Fruit fly (Drosophila melanogaster): ENCODE data around the gene Adsl.

DNA sequence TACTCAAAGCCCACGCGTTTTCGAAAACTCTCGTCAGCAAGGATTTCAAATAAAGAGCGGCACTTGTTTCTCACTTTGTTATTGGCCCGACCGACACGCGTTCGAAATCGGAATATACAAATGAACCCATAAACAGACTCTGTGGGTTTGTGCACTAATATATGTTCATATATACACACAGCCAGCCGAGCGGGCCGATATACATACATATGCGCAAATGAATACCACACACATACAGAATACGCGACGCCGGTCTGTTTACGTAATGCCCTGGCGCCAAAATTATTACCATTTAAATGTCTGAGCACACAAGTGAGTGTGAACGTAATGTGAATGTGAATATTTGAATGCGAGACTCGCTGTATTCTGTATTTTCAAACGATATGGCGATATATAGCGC lies 46.8 kb upstream of the Adsl start:
- TF ChIP-seq CG8159 (tag; optimal IDR thresholded peaks at IDR 0.05) (no peak), CG12605 (GFP tag; IDR thresholded peaks at IDR 0.05) (no peak), Pif1B (GFP tag; optimal IDR thresholded peaks at IDR 0.05) (no peak), CG13204 (GFP tag; optimal IDR thresholded peaks at IDR 0.05) (no peak), CG9948 (tag; optimal IDR thresholded peaks at IDR 0.05) (no peak), CG34367 (tag; optimal IDR thresholded peaks at IDR 0.05) (no peak), CG15710 (tag; optimal IDR thresholded peaks at IDR 0.05) (no peak), Pif1A (GFP tag; optimal IDR thresholded peaks at IDR 0.05) (no peak)
